Fruit fly (Drosophila melanogaster) whole organism, wandering third instar larva: ENCODE measurements around the gene CG6293.

Experiments used
- Abd-B ChIP-seq: fragments of >200 bp; optimal IDR thresholded peaks from 2 replicates; lab custom pipeline; 2017; ENCODE audit warnings: missing biosample characterization, missing genetic modification characterization
- CG32264 ChIP-seq: fragments of 200-800 bp; sonication (Bioruptor generic); optimal IDR thresholded peaks from 2 replicates; lab custom pipeline; 2016; ENCODE audit warnings: missing biosample characterization, missing genetic modification characterization
- CG9705 ChIP-seq: fragments of 200-800 bp; sonication (Bioruptor generic); optimal IDR thresholded peaks from 2 replicates; lab custom pipeline; 2018; ENCODE audit warnings: missing biosample characterization, mild to moderate bottlenecking, missing genetic modification characterization
- CrebA ChIP-seq: fragments of 200-800 bp; sonication (Bioruptor generic); optimal IDR thresholded peaks from 2 replicates; lab custom pipeline; 2016; ENCODE audit warnings: missing biosample characterization, mild to moderate bottlenecking, missing genetic modification characterization, borderline replicate concordance
- Dfd ChIP-seq: fragments of >200 bp; optimal IDR thresholded peaks from 2 replicates; lab custom pipeline; 2017; ENCODE audit warnings: missing biosample characterization, missing genetic modification characterization
- Dif ChIP-seq: fragments of 200-275, 200-300 bp; sonication (Bioruptor generic); optimal IDR thresholded peaks from 2 replicates; lab custom pipeline; 2018; ENCODE audit warnings: missing biosample characterization, missing genetic modification characterization; ENCODE audit not compliant: partially characterized antibody
- GATAd ChIP-seq: sonication (Bioruptor generic); optimal IDR thresholded peaks from 2 replicates; lab custom pipeline; 2016; ENCODE audit warnings: missing biosample characterization, missing genetic modification characterization
- HLH106 ChIP-seq: fragments of 200-800 bp; optimal IDR thresholded peaks from 3 replicates; lab custom pipeline; 2019; ENCODE audit warnings: missing biosample characterization, mild to moderate bottlenecking, missing genetic modification characterization, moderate library complexity
- Hnf4 ChIP-seq: fragments of 200-800 bp; sonication (Bioruptor generic); optimal IDR thresholded peaks from 2 replicates; lab custom pipeline; 2016; ENCODE audit warnings: missing biosample characterization, mild to moderate bottlenecking, missing genetic modification characterization
- Hr78 ChIP-seq: fragments of >200 bp; optimal IDR thresholded peaks from 2 replicates; lab custom pipeline; 2017; ENCODE audit warnings: missing biosample characterization, missing genetic modification characterization
- Hr83 ChIP-seq: fragments of 200-300 bp; sonication (Bioruptor generic); optimal IDR thresholded peaks from 2 replicates; lab custom pipeline; 2016; ENCODE audit warnings: missing biosample characterization, mild to moderate bottlenecking, missing genetic modification characterization, moderate library complexity; ENCODE audit not compliant: poor library complexity, severe bottlenecking
- Jra ChIP-seq: sonication (Bioruptor generic); optimal IDR thresholded peaks from 2 replicates; lab custom pipeline; 2016; ENCODE audit warnings: missing biosample characterization, missing genetic modification characterization
- Mio ChIP-seq: sonication (Bioruptor generic); optimal IDR thresholded peaks from 2 replicates; lab custom pipeline; 2016; ENCODE audit warnings: missing biosample characterization, missing genetic modification characterization
- Myc ChIP-seq: fragments of >200 bp; optimal IDR thresholded peaks from 2 replicates; lab custom pipeline; 2017
- N ChIP-seq: fragments of >200 bp; optimal IDR thresholded peaks from 2 replicates; lab custom pipeline; 2018; ENCODE audit warnings: missing biosample characterization, missing external identifiers, missing genetic modification characterization
- OdsH ChIP-seq: fragments of 200-800 bp; sonication (Bioruptor generic); optimal IDR thresholded peaks from 2 replicates; lab custom pipeline; 2016; ENCODE audit warnings: missing biosample characterization, mild to moderate bottlenecking, missing genetic modification characterization
- Rel ChIP-seq, 2 experiments: fragments of 200-800 bp; sonication (Bioruptor generic) in 1 of 2; optimal IDR thresholded peaks; 2 replicates in 1 of 2; 3 replicates in 1 of 2; lab custom pipeline; 2016 to 2019; ENCODE audit warnings: mild to moderate bottlenecking in 2 of 2, missing biosample characterization in 2 of 2, missing genetic modification characterization in 2 of 2, moderate library complexity in 1 of 2
- Sp1 ChIP-seq: fragments of 200-800 bp; sonication (Bioruptor generic); optimal IDR thresholded peaks from 3 replicates; lab custom pipeline; 2019; ENCODE audit warnings: missing biosample characterization, mild to moderate bottlenecking, missing genetic modification characterization, moderate library complexity
- Vsx2 ChIP-seq: fragments of 200-300, 225-300 bp; sonication (Bioruptor generic); optimal IDR thresholded peaks from 2 replicates; lab custom pipeline; 2018; ENCODE audit warnings: missing biosample characterization, missing genetic modification characterization; ENCODE audit not compliant: partially characterized antibody
- br ChIP-seq: fragments of 200-800 bp; sonication (Bioruptor generic); optimal IDR thresholded peaks from 2 replicates; lab custom pipeline; 2016; ENCODE audit warnings: missing biosample characterization, missing genetic modification characterization
- brk ChIP-seq: fragments of 200-800 bp; sonication (Bioruptor generic); optimal IDR thresholded peaks from 2 replicates; lab custom pipeline; 2016; ENCODE audit warnings: missing biosample characterization, mild to moderate bottlenecking, missing genetic modification characterization
- dl ChIP-seq, 2 experiments: fragments of 175-275, 200-275 bp in 1 of 2; fragments of 200-275 bp in 1 of 2; sonication (Bioruptor generic); optimal IDR thresholded peaks; lab custom pipeline; 2018; ENCODE audit warnings: mild to moderate bottlenecking in 2 of 2, missing biosample characterization in 2 of 2, missing genetic modification characterization in 2 of 2, moderate library complexity in 2 of 2; ENCODE audit not compliant: partially characterized antibody in 2 of 2, insufficient read depth in 1 of 2
- dmrt93B ChIP-seq: fragments of 200-800 bp; sonication (Bioruptor generic); optimal IDR thresholded peaks from 2 replicates; lab custom pipeline; 2018; ENCODE audit warnings: missing biosample characterization, mild to moderate bottlenecking, missing genetic modification characterization
- dsf ChIP-seq: sonication (Bioruptor generic); optimal IDR thresholded peaks from 2 replicates; lab custom pipeline; 2016; ENCODE audit warnings: missing biosample characterization, missing genetic modification characterization, borderline replicate concordance
- ey ChIP-seq: fragments of 200-800 bp; sonication (Bioruptor generic); optimal IDR thresholded peaks from 2 replicates; lab custom pipeline; 2016; ENCODE audit warnings: missing biosample characterization, missing genetic modification characterization
- foxo ChIP-seq, 2 experiments: fragments of 200-800 bp; sonication (Bioruptor generic); optimal IDR thresholded peaks; 2 replicates in 1 of 2; 3 replicates in 1 of 2; lab custom pipeline; 2016 to 2017; ENCODE audit warnings: missing biosample characterization in 2 of 2, missing genetic modification characterization in 2 of 2
- fru ChIP-seq: fragments of 200-800 bp; sonication (Bioruptor generic); optimal IDR thresholded peaks from 3 replicates; lab custom pipeline; 2016; ENCODE audit warnings: missing biosample characterization, mild to moderate bottlenecking, missing genetic modification characterization
- h ChIP-seq: fragments of 200-800 bp; sonication (Bioruptor generic); optimal IDR thresholded peaks from 3 replicates; lab custom pipeline; 2016; ENCODE audit warnings: missing biosample characterization, mild to moderate bottlenecking, missing genetic modification characterization
- jim ChIP-seq: fragments of 175-275, 200-325 bp; sonication (Bioruptor generic); optimal IDR thresholded peaks from 2 replicates; lab custom pipeline; 2016; ENCODE audit warnings: missing biosample characterization, mild to moderate bottlenecking, missing genetic modification characterization
- lola ChIP-seq: fragments of >200 bp; optimal IDR thresholded peaks from 2 replicates; lab custom pipeline; 2017; ENCODE audit warnings: missing biosample characterization, missing genetic modification characterization
- pan ChIP-seq: fragments of >200 bp; optimal IDR thresholded peaks from 2 replicates; lab custom pipeline; 2017
- psq ChIP-seq: fragments of 200-800 bp; sonication (Bioruptor generic); optimal IDR thresholded peaks from 3 replicates; lab custom pipeline; 2017; ENCODE audit warnings: missing biosample characterization, mild to moderate bottlenecking, missing genetic modification characterization, moderate library complexity
- rgr ChIP-seq: fragments of 200-800 bp; sonication (Bioruptor generic); optimal IDR thresholded peaks from 3 replicates; lab custom pipeline; 2016; ENCODE audit warnings: missing biosample characterization, mild to moderate bottlenecking, missing genetic modification characterization
- sage ChIP-seq: fragments of 200-800 bp; sonication (Bioruptor generic); optimal IDR thresholded peaks from 2 replicates; lab custom pipeline; 2016; ENCODE audit warnings: missing biosample characterization, mild to moderate bottlenecking, missing genetic modification characterization
- sv ChIP-seq: fragments of 200-800 bp; sonication (Bioruptor generic); optimal IDR thresholded peaks from 3 replicates; lab custom pipeline; 2016; ENCODE audit warnings: missing biosample characterization, missing genetic modification characterization
- tai ChIP-seq: sonication (Bioruptor generic); optimal IDR thresholded peaks from 2 replicates; lab custom pipeline; 2016; ENCODE audit warnings: missing biosample characterization, missing genetic modification characterization
- usp ChIP-seq: fragments of >200 bp; optimal IDR thresholded peaks from 2 replicates; lab custom pipeline; 2017; ENCODE audit warnings: missing biosample characterization, missing genetic modification characterization
- woc ChIP-seq: sonication (Bioruptor generic); optimal IDR thresholded peaks from 2 replicates; lab custom pipeline; 2016; ENCODE audit warnings: missing biosample characterization, mild to moderate bottlenecking, missing genetic modification characterization

CG6293 gene

DNA sequence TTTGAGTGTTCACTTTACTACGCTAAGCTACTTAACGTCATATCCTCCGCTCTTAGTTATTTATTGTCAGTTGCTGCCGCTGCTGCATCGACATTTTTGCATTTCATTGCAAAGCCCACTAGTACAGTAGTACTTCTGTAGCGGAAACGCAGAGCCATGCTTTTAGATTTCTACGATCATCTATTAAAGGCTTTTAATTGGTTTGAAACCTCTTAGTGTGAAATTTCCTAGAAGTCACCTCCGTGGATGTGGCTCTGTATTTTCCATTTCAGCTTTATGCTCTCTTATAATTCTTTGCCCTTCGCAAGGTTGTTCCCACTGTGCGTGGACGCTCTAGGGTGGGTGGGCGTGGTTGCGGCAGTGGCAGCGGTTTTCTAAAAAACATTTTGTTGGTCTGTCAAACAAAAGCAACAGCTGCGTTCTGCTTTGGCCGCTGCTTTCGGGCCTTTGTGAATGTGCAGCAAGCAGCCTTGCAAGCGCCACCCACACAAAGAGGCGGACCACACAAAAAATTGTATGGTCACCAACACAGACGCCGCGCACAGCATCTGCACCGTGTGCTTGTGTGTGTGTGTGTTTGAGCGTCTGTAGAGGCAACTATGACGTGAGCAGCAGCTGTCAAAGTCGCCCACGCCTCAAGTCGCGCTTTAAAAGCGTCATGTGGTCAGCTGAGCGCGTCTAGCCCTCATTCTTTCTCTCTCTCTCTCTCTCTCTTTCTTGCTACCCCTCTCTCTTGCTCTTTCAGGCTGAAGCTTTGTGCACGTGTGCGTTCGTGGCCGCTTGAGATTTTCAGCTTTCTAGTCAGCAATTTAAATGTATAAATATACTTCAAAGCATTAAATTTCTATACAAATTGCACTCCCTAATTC lies 44.6 kb downstream of the CG6293 start:
- TF ChIP-seq GATAd (GFP tag; lab: Kevin White, UChicago) (no peak), Vsx2 (GFP tag; lab: Kevin White, UChicago) (no peak), N (GFP tag; lab: Kevin White, UChicago) (no peak)
- TF ChIP-seq, all 38 proteins: peak for 0

DNA sequence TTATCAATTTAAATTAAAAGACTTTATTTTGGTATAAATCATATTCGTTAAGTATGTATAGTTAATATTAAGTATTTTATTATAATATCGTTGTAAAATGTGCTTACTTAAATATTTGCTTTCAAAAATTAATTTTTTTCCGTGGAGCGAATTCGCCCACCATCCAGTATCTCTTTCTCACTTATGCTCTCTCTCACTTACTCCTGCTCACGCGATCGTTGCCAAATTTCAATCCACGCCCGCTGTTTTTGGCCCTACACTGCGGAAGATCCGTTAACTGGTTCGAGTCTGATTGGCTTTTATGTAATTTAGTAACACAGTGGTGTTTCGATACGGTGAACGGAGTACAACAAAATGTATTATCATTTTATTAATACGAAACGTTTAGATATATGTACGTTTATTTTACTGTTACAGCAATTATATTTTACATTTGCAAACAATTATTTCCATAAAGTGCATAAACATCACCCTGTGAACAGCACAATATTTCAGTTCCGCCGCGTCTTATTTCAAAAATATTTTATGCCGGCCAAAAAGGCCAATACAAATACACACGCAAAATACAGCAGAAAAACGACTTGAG lies 45.8 kb downstream of the CG6293 start:
- TF ChIP-seq Rel (GFP tag; optimal IDR thresholded peaks at IDR 0.05; lab: Kevin White, UChicago) (no peak), Rel (tag; optimal IDR thresholded peaks at IDR 0.05; lab: Kevin White, UChicago) (no peak), dsf (GFP tag; lab: Kevin White, UChicago) (peak; percentile 8), brk (GFP tag; lab: Kevin White, UChicago) (peak; percentile 75), sv (peak; percentile 48), Mio (GFP tag; lab: Kevin White, UChicago) (no peak), h (GFP tag; lab: Kevin White, UChicago) (peak; percentile 63), lola (GFP tag; lab: Kevin White, UChicago) (no peak), ey (peak; percentile 57), pan (no peak), CrebA (peak; percentile 25), br (GFP tag; lab: Kevin White, UChicago) (peak; percentile 53), Dif (GFP tag; lab: Kevin White, UChicago) (no peak), HLH106 (tag; lab: Kevin White, UChicago) (peak; percentile 80), jim (no peak), psq (GFP tag; lab: Kevin White, UChicago) (peak; percentile 74), rgr (peak; percentile 72), Dfd (GFP tag; lab: Kevin White, UChicago) (no peak), CG9705 (peak; percentile 38), sage (GFP tag; lab: Kevin White, UChicago) (peak; percentile 59), CG32264 (GFP tag; lab: Kevin White, UChicago) (no peak), Sp1 (GFP tag; lab: Kevin White, UChicago) (peak; percentile 80), Hr78 (GFP tag; lab: Kevin White, UChicago) (no peak), foxo (GFP tag; optimal IDR thresholded peaks at IDR 0.05; lab: Kevin White, UChicago) (peak in 1 of 2 experiments; percentile 85), dmrt93B (GFP tag; lab: Kevin White, UChicago) (peak; percentile 53), GATAd (GFP tag; lab: Kevin White, UChicago) (peak; percentile 0), OdsH (GFP tag; lab: Kevin White, UChicago) (peak; percentile 75), Hnf4 (GFP tag; lab: Kevin White, UChicago) (no peak), tai (GFP tag; lab: Kevin White, UChicago) (peak; percentile 3), dl (GFP tag; optimal IDR thresholded peaks at IDR 0.05; lab: Kevin White, UChicago; ENCODE audit: insufficient read depth in 1 of 2, partially characterized antibody in 2 of 2) (no peak), Hr83 (peak; percentile 10), usp (GFP tag; lab: Kevin White, UChicago) (no peak), woc (GFP tag; lab: Kevin White, UChicago) (peak; percentile 52), Abd-B (GFP tag; lab: Kevin White, UChicago) (no peak), Jra (no peak), N (GFP tag; lab: Kevin White, UChicago) (no peak), fru (peak; percentile 76), Vsx2 (GFP tag; lab: Kevin White, UChicago) (no peak), Myc (lab: Kevin White, UChicago) (no peak)
